Worm (Caenorhabditis elegans): Measurements from ENCODE around the gene nap-1.
"Not testable (repeated sequence)": the region's sequence is repeated elsewhere in the genome, so short reads cannot be mapped to it uniquely, and the experiment has no call there.

The nap-1 gene

DNA sequence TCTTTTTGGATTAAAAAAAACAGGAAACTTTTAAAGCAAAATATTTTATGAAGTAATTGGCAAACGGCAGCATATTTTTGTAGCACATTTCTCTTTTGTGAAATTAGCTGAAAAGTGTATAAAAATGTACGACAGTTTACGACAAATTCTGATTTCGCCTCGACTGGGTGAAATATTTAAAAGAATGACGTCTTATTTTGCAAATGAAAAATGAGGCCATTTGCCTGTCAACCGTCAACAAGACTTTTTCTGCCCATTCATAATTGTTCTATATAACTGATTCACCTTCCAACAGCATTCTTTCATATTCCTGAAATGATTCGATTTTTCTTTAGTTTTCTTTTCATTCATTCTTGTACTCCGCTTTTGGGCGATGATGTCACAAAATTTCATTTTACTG lies 23.5 kb downstream of the nap-1 start, which contains the start of the genes F17E9.2 and col-116 (continued):
- no peak for TF ChIP-seq ZK185.1 (tag; optimal IDR thresholded peaks at IDR 0.05; ENCODE audit: poor library complexity, severe bottlenecking)
- TF ChIP-seq let-526 (GFP tag; IDR thresholded peaks at IDR 0.05), result no peak
- TF ChIP-seq Y53G8AR.9 (GFP tag; conservative IDR thresholded peaks at IDR 0.05), result no peak

DNA sequence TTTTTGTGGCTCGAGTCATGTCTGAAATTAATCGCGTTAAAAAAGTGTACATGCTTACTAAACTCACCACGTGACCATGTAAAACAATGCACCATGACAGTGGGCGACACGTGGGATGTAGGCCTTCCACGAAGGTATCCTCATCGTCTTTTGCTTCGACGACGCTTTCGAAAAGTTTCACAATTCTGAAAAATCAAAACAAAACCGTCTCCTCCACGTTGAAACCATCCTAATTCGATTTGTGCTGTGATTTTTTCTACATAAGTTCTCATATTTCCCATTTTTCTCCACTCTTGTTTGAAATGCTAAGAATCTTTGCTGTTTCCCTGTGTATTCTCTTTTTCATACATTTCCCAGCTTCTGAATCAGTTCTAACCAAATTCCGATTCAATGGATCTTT lies 24.5 kb downstream of the nap-1 start, which contains the start of gene F17E9.3:
Gene F17E9.3 (plus strand): TSS at position 301 of the 400 bp plus-strand sequence.
- TF ChIP-seq rec-8 (tag; optimal IDR thresholded peaks at IDR 0.05) (no peak), Y53F4B.3 (GFP tag; IDR thresholded peaks at IDR 0.05) (no peak), zim-3 (tag; optimal IDR thresholded peaks at IDR 0.05) (no peak), mel-28 (tag; optimal IDR thresholded peaks at IDR 0.05; ENCODE audit: borderline replicate concordance) (no peak), snpc-1.1 (tag; optimal IDR thresholded peaks at IDR 0.05; ENCODE audit: insufficient read depth) (no peak), attf-5 (GFP tag; optimal IDR thresholded peaks at IDR 0.05) (no peak), akir-1 (GFP tag; optimal IDR thresholded peaks at IDR 0.05) (no peak)

DNA sequence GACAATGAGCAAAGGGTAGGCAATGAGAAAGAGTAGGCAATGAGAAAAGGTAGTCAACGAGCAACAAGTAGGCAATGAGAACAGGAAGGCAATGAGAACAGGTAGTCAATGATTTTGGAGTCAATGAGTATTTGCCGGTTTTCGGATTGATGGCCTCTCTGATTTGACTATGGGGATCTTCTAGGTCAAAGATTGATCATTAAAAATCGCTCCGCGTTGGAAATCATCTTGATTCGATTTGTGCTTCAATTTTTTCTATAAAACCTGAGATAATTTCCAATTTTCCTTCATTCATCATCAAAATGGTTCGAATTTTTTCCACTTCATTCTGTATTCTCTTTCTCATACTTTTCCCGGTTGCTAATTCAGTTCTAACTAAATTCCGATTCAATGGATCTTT lies 27.1 kb downstream of the nap-1 start, which contains the start of gene F17E9.16:
Gene F17E9.16 (plus strand): TSS at position 301 of the 400 bp plus-strand sequence.
- TF ChIP-seq ceh-27 (GFP tag; optimal IDR thresholded peaks at IDR 0.05); lin-35 (GFP tag; optimal IDR thresholded peaks at IDR 0.05); Y56A3A.18 (GFP tag; IDR thresholded peaks at IDR 0.05): not testable (repeated sequence)

DNA sequence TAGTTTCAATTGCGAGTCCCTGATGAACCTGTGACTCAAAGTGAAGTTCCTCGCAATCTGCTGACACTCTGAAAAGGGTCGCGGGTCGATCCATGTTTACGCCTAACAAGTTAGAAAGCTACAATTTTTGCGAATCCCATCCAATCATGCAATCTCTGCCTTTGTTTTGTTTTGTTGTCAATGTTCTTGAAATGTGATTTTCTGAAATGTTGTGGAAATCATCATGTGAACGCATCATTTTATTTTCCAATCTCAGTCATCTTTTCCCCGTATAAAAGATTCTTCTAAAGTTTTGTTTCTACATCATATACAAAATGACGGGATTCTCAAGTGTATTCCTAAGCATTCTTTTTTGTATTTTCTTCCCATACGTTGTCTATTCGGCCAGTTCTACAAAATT lies 31.0 kb downstream of the nap-1 start, which contains the start of gene F17E9.4:
Gene F17E9.4 (plus strand): TSS at position 301 of the 400 bp plus-strand sequence.
- TF ChIP-seq ztf-22 (GFP tag; optimal IDR thresholded peaks at IDR 0.05) (no peak), K12H6.12 (tag; optimal IDR thresholded peaks at IDR 0.05) (no peak), snpc-4 (GFP tag; optimal IDR thresholded peaks at IDR 0.05) (no peak), snpc-4 (tag; optimal IDR thresholded peaks at IDR 0.05) (no peak), let-526 (GFP tag; IDR thresholded peaks at IDR 0.05) (no peak), ceh-91 (GFP tag; IDR thresholded peaks at IDR 0.05) (no peak), B0261.1 (tag; optimal IDR thresholded peaks at IDR 0.05) (no peak)

DNA sequence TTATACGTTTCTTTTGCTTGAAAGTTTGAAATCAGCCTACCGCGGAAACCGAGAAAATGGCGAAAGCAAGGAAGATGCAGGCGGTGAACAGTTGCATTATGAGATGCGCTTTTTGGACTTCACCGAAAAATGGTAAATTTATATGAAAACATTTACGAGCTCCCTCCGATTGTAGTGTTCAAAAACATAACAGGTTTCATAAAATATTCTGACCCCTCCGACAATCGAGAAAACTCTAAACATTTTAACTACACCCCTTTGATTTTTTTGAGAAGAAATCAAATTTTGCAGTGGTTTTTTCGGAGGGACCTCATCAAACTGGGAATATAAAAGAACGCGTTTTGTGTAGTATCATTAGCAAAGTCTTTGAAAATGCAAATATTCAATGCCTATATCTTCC lies 32.1 kb downstream of the nap-1 start, which contains the start of the genes F17E9.18 and F17E9.15:
Gene F17E9.18 (minus strand): TSS at position 101 of the 400 bp plus-strand sequence.
Gene F17E9.15 (plus strand): TSS at position 368 of the 400 bp plus-strand sequence.
- TF ChIP-seq let-526 (GFP tag; IDR thresholded peaks at IDR 0.05) (no peak), repo-1 (tag; optimal IDR thresholded peaks at IDR 0.05) (no peak)

DNA sequence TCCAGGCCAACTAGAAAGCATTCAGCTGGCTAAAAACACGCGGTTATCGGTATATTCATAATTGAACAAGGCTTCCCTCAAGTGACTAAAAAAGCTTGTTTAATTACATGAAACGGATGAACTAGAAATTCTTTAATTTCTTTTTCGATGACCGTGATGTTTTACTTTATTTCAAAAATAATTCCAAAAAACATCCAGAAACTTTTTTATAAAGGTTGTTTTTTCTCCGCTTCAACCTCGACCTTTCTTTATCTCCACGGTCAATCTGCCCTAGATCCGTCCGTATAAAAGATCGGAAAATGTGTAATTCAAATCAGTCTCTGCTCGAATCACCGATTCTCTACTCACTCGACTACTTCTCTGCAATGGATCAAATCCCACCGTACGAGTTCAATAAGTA lies 33.6 kb downstream of the nap-1 start, which contains the start of gene F17E9.5:
Gene F17E9.5 (plus strand): TSS at position 301 of the 400 bp plus-strand sequence.
- no peak for TF ChIP-seq somi-1 (GFP tag; optimal IDR thresholded peaks at IDR 0.05)

DNA sequence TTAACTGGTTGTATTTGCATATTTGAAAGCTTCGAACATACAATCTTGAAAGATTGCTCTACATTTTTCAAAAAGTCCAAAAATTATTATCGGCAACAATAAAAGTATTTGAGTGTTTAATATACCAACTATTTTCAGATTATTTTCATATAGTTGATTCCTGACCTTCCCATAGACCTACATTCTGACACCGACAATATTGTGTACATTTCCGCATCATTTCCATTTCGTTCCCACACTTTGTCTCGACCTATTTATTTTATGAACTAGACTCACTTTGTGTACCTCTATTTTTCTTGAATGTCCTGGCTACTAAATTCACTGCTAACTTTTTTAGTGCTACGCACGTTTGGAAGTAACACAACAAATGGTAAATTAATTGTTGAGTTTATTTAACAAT lies 36.7 kb downstream of the nap-1 start, which contains the start of gene lgc-5:
Gene lgc-5 (plus strand): TSS at position 301 of the 400 bp plus-strand sequence.
- no peak for TF ChIP-seq lin-26 (GFP tag; IDR thresholded peaks at IDR 0.05)
- TF ChIP-seq hlh-12 (tag; optimal IDR thresholded peaks at IDR 0.05), result no peak
- TF ChIP-seq B0019.2 (GFP tag; conservative IDR thresholded peaks at IDR 0.05), result no peak
- no peak for TF ChIP-seq hmg-20 (GFP tag; IDR thresholded peaks at IDR 0.05)
- TF ChIP-seq cebp-1 (GFP tag; IDR thresholded peaks at IDR 0.05), result no peak
- TF ChIP-seq cebp-1 (tag; optimal IDR thresholded peaks at IDR 0.05), result no peak
- no peak for TF ChIP-seq him-1 (tag; optimal IDR thresholded peaks at IDR 0.05)
- TF ChIP-seq nfya-1 (tag; optimal IDR thresholded peaks at IDR 0.05; ENCODE audit: borderline replicate concordance, insufficient read depth), result no peak
- no peak for TF ChIP-seq pha-4 (tag; optimal IDR thresholded peaks at IDR 0.05)
- no peak for TF ChIP-seq attf-3 (GFP tag; conservative IDR thresholded peaks at IDR 0.05)
- TF ChIP-seq ztf-25 (GFP tag; IDR thresholded peaks at IDR 0.05), result no peak
- no peak for TF ChIP-seq dox-1 (GFP tag; IDR thresholded peaks at IDR 0.05)
- TF ChIP-seq lin-35 (GFP tag; optimal IDR thresholded peaks at IDR 0.05), result no peak
- TF ChIP-seq madf-3 (GFP tag; IDR thresholded peaks at IDR 0.05), result no peak
- no peak for TF ChIP-seq ceh-40 (GFP tag; IDR thresholded peaks at IDR 0.05)
- no peak for TF ChIP-seq athp-1 (tag; optimal IDR thresholded peaks at IDR 0.05)

Measured in whole organism, young adult.